Worm (Caenorhabditis elegans) whole organism, mixed stage, embryonic: ENCODE measurements around the gene F53A9.3.

ENCODE experiments used
- M03D4.4 ChIP-seq: sonication (generic microtip); optimal IDR thresholded peaks from 2 replicates; lab custom pipeline; 2017; ENCODE audit warnings: mild to moderate bottlenecking, missing genetic modification characterization, missing compliant biosample characterization
- bed-3 ChIP-seq: fragments of 200-800 bp; sonication (Bioruptor generic); optimal IDR thresholded peaks from 3 replicates; lab custom pipeline; 2018; ENCODE audit warnings: mild to moderate bottlenecking, missing genetic modification characterization, moderate library complexity, missing compliant biosample characterization
- blmp-1 ChIP-seq: fragments of 150-350 bp; optimal IDR thresholded peaks from 2 replicates; lab custom pipeline; 2014; ENCODE audit warnings: missing biosample characterization, missing genetic modification characterization
- ceh-39 ChIP-seq: fragments of 150-350 bp; optimal IDR thresholded peaks from 2 replicates; lab custom pipeline; 2014; ENCODE audit warnings: missing biosample characterization, missing genetic modification characterization
- ceh-83 ChIP-seq: fragments of 200-800 bp; sonication (Bioruptor generic); optimal IDR thresholded peaks from 2 replicates; lab custom pipeline; 2018; ENCODE audit warnings: mild to moderate bottlenecking, missing genetic modification characterization, missing compliant biosample characterization
- ces-1 ChIP-seq: fragments of 150-350 bp; optimal IDR thresholded peaks from 2 replicates; lab custom pipeline; 2014; ENCODE audit warnings: missing biosample characterization, missing genetic modification reagents, missing genetic modification characterization
- cnd-1 ChIP-seq: fragments of 200-800 bp; sonication (Bioruptor generic); optimal IDR thresholded peaks from 2 replicates; lab custom pipeline; 2018; ENCODE audit warnings: mild to moderate bottlenecking, missing genetic modification characterization, missing compliant biosample characterization
- drap-1 ChIP-seq: fragments of 200-800 bp; sonication (Bioruptor generic); optimal IDR thresholded peaks from 3 replicates; lab custom pipeline; 2018; ENCODE audit warnings: mild to moderate bottlenecking, missing genetic modification characterization, missing compliant biosample characterization
- elt-1 ChIP-seq: sonication (generic microtip); optimal IDR thresholded peaks from 2 replicates; lab custom pipeline; 2017; ENCODE audit warnings: missing genetic modification characterization, mild to moderate bottlenecking, missing compliant biosample characterization, antibody characterized with exemption, moderate library complexity, borderline replicate concordance; ENCODE audit not compliant: insufficient read depth
- elt-3 ChIP-seq: fragments of 150-350 bp; optimal IDR thresholded peaks from 2 replicates; lab custom pipeline; 2014; ENCODE audit warnings: missing biosample characterization, missing genetic modification characterization
- ham-2 ChIP-seq: fragments of 200-800 bp; sonication (Bioruptor generic); optimal IDR thresholded peaks from 2 replicates; lab custom pipeline; 2018; ENCODE audit warnings: mild to moderate bottlenecking, missing genetic modification characterization, missing compliant biosample characterization
- lin-13 ChIP-seq: fragments of 150-350 bp; optimal IDR thresholded peaks from 2 replicates; lab custom pipeline; 2014; ENCODE audit warnings: missing biosample characterization, missing genetic modification characterization
- lin-32 ChIP-seq: fragments of 200-800 bp; sonication (Bioruptor generic); optimal IDR thresholded peaks from 2 replicates; lab custom pipeline; 2018; ENCODE audit warnings: mild to moderate bottlenecking, missing genetic modification characterization, missing compliant biosample characterization
- lsy-2 ChIP-seq: fragments of 150-350 bp; optimal IDR thresholded peaks from 2 replicates; lab custom pipeline; 2014; ENCODE audit warnings: missing biosample characterization, missing genetic modification characterization
- mep-1 ChIP-seq: fragments of 150-350 bp; optimal IDR thresholded peaks from 2 replicates; lab custom pipeline; 2017; ENCODE audit warnings: missing biosample characterization, missing genetic modification reagents, missing genetic modification characterization, inconsistent platforms
- mls-2 ChIP-seq: sonication (generic microtip); optimal IDR thresholded peaks from 2 replicates; lab custom pipeline; 2016; ENCODE audit warnings: mild to moderate bottlenecking, missing genetic modification characterization, moderate library complexity, missing compliant biosample characterization
- nhr-12 ChIP-seq: fragments of 150-350 bp; optimal IDR thresholded peaks from 2 replicates; lab custom pipeline; 2014; ENCODE audit warnings: missing biosample characterization, missing genetic modification characterization
- nhr-2 ChIP-seq: fragments of 150-350 bp; optimal IDR thresholded peaks from 2 replicates; lab custom pipeline; 2014; ENCODE audit warnings: missing biosample characterization, missing genetic modification characterization
- nhr-237 ChIP-seq: fragments of 150-350 bp; optimal IDR thresholded peaks from 2 replicates; lab custom pipeline; 2014; ENCODE audit warnings: missing biosample characterization, missing genetic modification characterization
- nhr-28 ChIP-seq: fragments of 150-350 bp; optimal IDR thresholded peaks from 2 replicates; lab custom pipeline; 2014; ENCODE audit warnings: missing biosample characterization, missing genetic modification characterization
- nhr-76 ChIP-seq: sonication (generic microtip); optimal IDR thresholded peaks from 2 replicates; lab custom pipeline; 2017; ENCODE audit warnings: missing biosample characterization, missing genetic modification characterization
- pha-4 ChIP-seq: fragments of 150-350 bp; optimal IDR thresholded peaks from 2 replicates; lab custom pipeline; 2018; ENCODE audit warnings: missing biosample characterization, missing genetic modification reagents, missing genetic modification characterization
- sem-2 ChIP-seq: fragments of 200-800 bp; sonication (Bioruptor generic); optimal IDR thresholded peaks from 2 replicates; lab custom pipeline; 2018; ENCODE audit warnings: mild to moderate bottlenecking, missing genetic modification characterization, missing compliant biosample characterization
- snpc-4 ChIP-seq: fragments of 150-350 bp; optimal IDR thresholded peaks from 2 replicates; lab custom pipeline; 2014; ENCODE audit warnings: missing biosample characterization, missing genetic modification characterization
- sptf-1 ChIP-seq: sonication (generic microtip); optimal IDR thresholded peaks from 2 replicates; lab custom pipeline; 2017; ENCODE audit warnings: mild to moderate bottlenecking, missing genetic modification characterization, moderate library complexity, missing compliant biosample characterization
- tbx-8 ChIP-seq: fragments of 200-800 bp; sonication (Bioruptor generic); optimal IDR thresholded peaks from 2 replicates; lab custom pipeline; 2018; ENCODE audit warnings: mild to moderate bottlenecking, missing genetic modification characterization, moderate library complexity, missing compliant biosample characterization
- unc-120 ChIP-seq: sonication (generic microtip); optimal IDR thresholded peaks from 2 replicates; lab custom pipeline; 2017; ENCODE audit warnings: missing genetic modification characterization, missing compliant biosample characterization; ENCODE audit not compliant: poor library complexity, severe bottlenecking
- unc-39 ChIP-seq: fragments of 150-350 bp; optimal IDR thresholded peaks from 2 replicates; lab custom pipeline; 2014; ENCODE audit warnings: missing biosample characterization, missing genetic modification characterization
- unc-62 ChIP-seq: fragments of 150-350 bp; optimal IDR thresholded peaks from 2 replicates; lab custom pipeline; 2014; ENCODE audit warnings: missing biosample characterization, missing genetic modification reagents, missing genetic modification characterization
- zip-8 ChIP-seq: fragments of 150-350 bp; optimal IDR thresholded peaks from 2 replicates; lab custom pipeline; 2014; ENCODE audit warnings: missing biosample characterization, missing genetic modification characterization
- ztf-11 ChIP-seq: fragments of 150-350 bp; optimal IDR thresholded peaks from 2 replicates; lab custom pipeline; 2014; ENCODE audit warnings: missing biosample characterization, missing genetic modification characterization

Gene F53A9.3

DNA sequence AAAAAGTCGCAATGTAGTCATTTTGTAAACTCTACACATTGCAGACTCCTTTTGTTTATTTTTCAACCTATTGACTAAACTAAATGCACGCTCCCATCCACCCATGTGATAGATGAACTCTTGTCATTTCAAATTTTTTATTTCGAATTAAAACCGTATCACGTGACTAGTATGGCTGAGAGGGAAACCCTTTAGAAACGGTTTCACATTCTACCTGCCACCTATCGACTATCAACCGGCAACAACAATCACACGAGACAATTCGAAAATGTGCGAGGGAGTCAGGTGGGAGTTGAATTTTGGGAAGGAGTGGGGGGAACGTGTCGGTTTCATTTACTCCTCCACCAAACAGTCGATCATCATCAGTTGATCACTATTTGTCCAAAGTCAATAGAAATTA lies 33.6 kb upstream of the F53A9.3 start:
- no peak for TF ChIP-seq nhr-2
- TF ChIP-seq lin-13 (tag; lab: Kevin White, UChicago) = no peak
- no peak for TF ChIP-seq nhr-28 (tag; lab: Kevin White, UChicago)
- no peak for TF ChIP-seq elt-1 (tag; lab: Kevin White, UChicago)
- TF ChIP-seq unc-39 (tag; lab: Kevin White, UChicago) = no peak
- no peak for TF ChIP-seq elt-3 (tag; lab: Kevin White, UChicago)
- no peak for TF ChIP-seq ces-1 (GFP tag; lab: Kevin White, UChicago)
- TF ChIP-seq ztf-11 (tag; lab: Kevin White, UChicago) = no peak
- TF ChIP-seq pha-4 = no peak
- no peak for TF ChIP-seq nhr-76 (tag; lab: Kevin White, UChicago)
- TF ChIP-seq unc-62 (GFP tag; lab: Kevin White, UChicago) = no peak
- no peak for TF ChIP-seq M03D4.4
- TF ChIP-seq lsy-2 (tag; lab: Kevin White, UChicago) = no peak

DNA sequence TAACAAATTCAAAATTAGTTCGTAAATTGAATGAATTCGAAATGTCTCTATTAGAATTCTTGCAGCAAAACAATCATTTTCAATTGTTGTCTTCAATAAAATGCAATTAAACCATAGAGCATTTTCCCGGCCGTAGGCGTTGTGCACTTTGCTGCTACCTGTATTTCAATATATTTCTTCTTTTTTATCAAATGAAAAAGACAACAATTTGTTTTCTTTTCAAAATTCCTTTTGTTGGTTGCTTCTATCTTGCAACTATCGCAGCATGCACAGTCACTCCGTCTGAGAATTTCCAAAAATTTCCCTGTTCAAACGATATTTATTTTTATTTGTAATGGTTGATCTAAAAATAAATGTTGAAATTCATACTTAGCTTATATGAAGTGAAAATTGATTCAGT lies 33.0 kb upstream of the F53A9.3 start:
- no peak for TF ChIP-seq zip-8 (tag; lab: Kevin White, UChicago)
- no peak for TF ChIP-seq sptf-1 (tag; lab: Kevin White, UChicago)
- TF ChIP-seq unc-62 (GFP tag; lab: Kevin White, UChicago) = no peak
- TF ChIP-seq ham-2 (GFP tag; lab: Kevin White, UChicago) = no peak
- TF ChIP-seq elt-1 (tag; lab: Kevin White, UChicago) = no peak
- TF ChIP-seq lin-13 (tag; lab: Kevin White, UChicago) = no peak
- TF ChIP-seq ceh-83 (GFP tag; lab: Kevin White, UChicago) = no peak

DNA sequence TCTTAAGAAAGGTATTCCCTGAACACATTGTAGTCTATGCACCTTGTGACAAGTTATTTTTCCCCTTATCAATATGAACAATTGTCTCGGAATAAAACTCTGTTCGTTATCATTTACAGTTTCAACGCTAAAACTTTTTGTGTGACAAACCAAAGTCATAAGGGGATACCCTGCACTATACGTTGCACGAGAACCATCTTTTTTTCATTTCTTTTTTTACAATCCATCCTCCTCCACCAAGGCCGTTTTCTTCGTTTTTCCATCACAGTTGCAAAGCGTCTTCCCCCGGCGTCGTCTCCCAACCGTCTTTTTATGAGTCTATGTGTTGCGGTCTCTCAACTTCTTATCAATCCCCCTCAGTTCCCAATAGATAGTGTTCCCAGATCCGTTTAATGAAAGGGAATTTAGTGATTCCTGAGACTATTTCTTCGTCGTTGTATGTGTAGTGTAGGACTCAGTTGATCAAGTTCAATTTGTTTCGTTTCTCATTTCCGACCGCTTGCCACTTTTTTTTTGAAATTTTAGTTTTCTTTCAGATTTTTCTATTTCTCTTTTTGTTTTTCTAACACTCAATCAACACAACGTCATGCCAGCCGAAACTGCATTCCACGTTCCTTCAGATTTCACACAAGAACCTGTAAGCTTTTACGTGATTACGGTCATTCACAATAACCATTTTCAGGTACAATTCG lies 31.9 kb upstream of the F53A9.3 start:
- TF ChIP-seq pha-4 (no peak), ztf-11 (tag; lab: Kevin White, UChicago) (no peak), nhr-28 (tag; lab: Kevin White, UChicago) (no peak), elt-1 (tag; lab: Kevin White, UChicago) (no peak), sptf-1 (tag; lab: Kevin White, UChicago) (no peak), ces-1 (GFP tag; lab: Kevin White, UChicago) (no peak), zip-8 (tag; lab: Kevin White, UChicago) (no peak), blmp-1 (no peak), mls-2 (tag; lab: Kevin White, UChicago) (no peak), elt-3 (tag; lab: Kevin White, UChicago) (no peak), sem-2 (GFP tag; lab: Kevin White, UChicago) (no peak), ceh-39 (tag; lab: Kevin White, UChicago) (no peak), mep-1 (tag; lab: Kevin White, UChicago) (no peak), unc-62 (GFP tag; lab: Kevin White, UChicago) (no peak), bed-3 (GFP tag; lab: Kevin White, UChicago) (no peak), lin-32 (no peak), unc-120 (tag; lab: Kevin White, UChicago) (no peak), cnd-1 (no peak), tbx-8 (GFP tag; lab: Kevin White, UChicago) (no peak), nhr-237 (tag; lab: Kevin White, UChicago) (no peak)

DNA sequence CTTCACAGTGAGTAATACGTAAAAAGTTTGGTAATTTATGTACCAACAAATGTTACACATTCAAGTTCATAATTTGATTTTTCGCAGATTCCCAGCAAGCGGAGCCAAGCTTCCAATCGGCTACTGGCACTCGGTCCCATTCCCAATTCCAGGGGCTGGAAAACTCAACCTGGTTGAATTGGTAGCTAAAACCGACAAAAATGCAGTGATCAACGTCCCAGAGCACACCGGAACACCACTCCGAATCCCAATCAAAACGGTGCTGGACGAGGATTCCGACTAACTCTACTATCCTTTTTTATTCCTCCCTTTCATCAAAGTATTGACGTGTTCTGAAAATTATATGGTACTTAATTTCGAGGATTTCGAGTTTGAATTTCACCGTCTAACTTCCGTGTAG lies 30.8 kb upstream of the F53A9.3 start:
- TF ChIP-seq ceh-39 (tag; lab: Kevin White, UChicago) = no peak
- TF ChIP-seq, all 35 proteins: peak for 0

DNA sequence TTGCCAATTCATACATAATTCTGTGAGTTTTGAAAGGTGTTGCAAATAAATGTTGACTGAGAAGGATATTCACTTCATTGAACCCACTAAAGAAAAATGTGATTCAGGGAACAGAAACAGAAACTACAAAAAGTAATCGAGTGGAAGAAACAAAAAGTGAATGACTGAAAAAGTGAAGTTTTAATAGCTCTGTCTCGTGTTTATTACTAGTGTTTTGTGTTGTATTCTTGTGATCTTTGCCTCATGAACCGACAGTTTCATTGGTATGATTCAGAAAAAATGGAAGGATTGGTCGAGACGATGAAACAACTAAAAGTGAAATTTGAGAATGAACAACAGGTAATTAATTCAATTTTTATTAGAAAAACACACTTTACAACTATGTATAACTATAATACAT lies 30.3 kb upstream of the F53A9.3 start:
- no peak for TF ChIP-seq nhr-2
- TF ChIP-seq pha-4 = no peak
- TF ChIP-seq lin-13 (tag; lab: Kevin White, UChicago) = no peak
- TF ChIP-seq sptf-1 (tag; lab: Kevin White, UChicago) = no peak
- TF ChIP-seq blmp-1 = no peak
- TF ChIP-seq ztf-11 (tag; lab: Kevin White, UChicago) = no peak
- TF ChIP-seq cnd-1 = no peak
- no peak for TF ChIP-seq mls-2 (tag; lab: Kevin White, UChicago)
- no peak for TF ChIP-seq drap-1
- no peak for TF ChIP-seq lin-32
- no peak for TF ChIP-seq ces-1 (GFP tag; lab: Kevin White, UChicago)
- TF ChIP-seq nhr-12 = no peak
- no peak for TF ChIP-seq snpc-4
